Worm (Caenorhabditis elegans): ENCODE measurements around the gene C15C8.8.

Gene C15C8.8

ce11 chrV:12741684-12742083 lies 10.6 kb downstream of the C15C8.8 start, which contains the start of gene hrg-7 (continued):
- TF ChIP-seq mep-1 (tag; optimal IDR thresholded peaks at IDR 0.05) (peak; percentile 10), Y75B8A.6 (GFP tag; IDR thresholded peaks at IDR 0.05) (no peak), nhr-237 (tag; optimal IDR thresholded peaks at IDR 0.05) (no peak), aly-2 (tag; optimal IDR thresholded peaks at IDR 0.05) (no peak), lin-1 (GFP tag; IDR thresholded peaks at IDR 0.05) (no peak), daf-19 (GFP tag; conservative IDR thresholded peaks at IDR 0.05) (no peak), dmd-8 (GFP tag; IDR thresholded peaks at IDR 0.05) (no peak), dmd-6 (GFP tag; IDR thresholded peaks at IDR 0.05) (peak; percentile 39; the same call in 1 of the 2 replicates), ztf-7 (tag; optimal IDR thresholded peaks at IDR 0.05) (peak; percentile 96), hlh-30 (tag; optimal IDR thresholded peaks at IDR 0.05; ENCODE audit: insufficient read depth) (no peak), hlh-11 (tag; optimal IDR thresholded peaks at IDR 0.05) (peak; percentile 51), lir-3 (tag; optimal IDR thresholded peaks at IDR 0.05) (no peak), T26A8.4 (GFP tag; IDR thresholded peaks at IDR 0.05) (no peak), lin-29 (GFP tag; IDR thresholded peaks at IDR 0.05) (no peak), nhr-28 (tag; optimal IDR thresholded peaks at IDR 0.05) (peak; percentile 69), lin-39 (tag; optimal IDR thresholded peaks at IDR 0.05) (no peak), gei-8 (GFP tag; optimal IDR thresholded peaks at IDR 0.05) (no peak), ZK546.5 (tag; optimal IDR thresholded peaks at IDR 0.05) (no peak), ceh-44 (GFP tag; IDR thresholded peaks at IDR 0.05) (no peak), zip-2 (tag; optimal IDR thresholded peaks at IDR 0.05) (no peak), snpc-1.2 (GFP tag; IDR thresholded peaks at IDR 0.05) (no peak), fos-1 (tag; optimal IDR thresholded peaks at IDR 0.05) (no peak), spr-3 (GFP tag; optimal IDR thresholded peaks at IDR 0.05) (no peak), dve-1 (tag; optimal IDR thresholded peaks at IDR 0.05; ENCODE audit: insufficient read depth) (peak; percentile 64), tag-97 (GFP tag; IDR thresholded peaks at IDR 0.05) (no peak), nhr-76 (tag; optimal IDR thresholded peaks at IDR 0.05) (no peak), R02D3.7 (tag; optimal IDR thresholded peaks at IDR 0.05) (no peak), ceh-20 (GFP tag; IDR thresholded peaks at IDR 0.05) (no peak), hif-1 (tag; optimal IDR thresholded peaks at IDR 0.05) (no peak), ceh-28 (tag; optimal IDR thresholded peaks at IDR 0.05) (no peak)

- no peak for TF ChIP-seq nhr-25 (tag; optimal IDR thresholded peaks at IDR 0.05; ENCODE audit: borderline replicate concordance, insufficient read depth)
- TF ChIP-seq tra-1 (GFP tag; IDR thresholded peaks at IDR 0.05), result no peak
- TF ChIP-seq egl-43 (GFP tag; IDR thresholded peaks at IDR 0.05), result no peak
- no peak for TF ChIP-seq ztf-11 (tag; optimal IDR thresholded peaks at IDR 0.05)
- no peak for TF ChIP-seq lin-38 (GFP tag; IDR thresholded peaks at IDR 0.05)
- no peak for TF ChIP-seq nhr-41 (GFP tag; IDR thresholded peaks at IDR 0.05)
- TF ChIP-seq nhr-77 (tag; optimal IDR thresholded peaks at IDR 0.05), result no peak
- no peak for TF ChIP-seq unc-62 (GFP tag; optimal IDR thresholded peaks at IDR 0.05 in 1 of 2)
- TF ChIP-seq unc-62 (tag; optimal IDR thresholded peaks at IDR 0.05), result no peak
- TF ChIP-seq Y105C5A.15 (GFP tag; IDR thresholded peaks at IDR 0.05), result no peak
- no peak for TF ChIP-seq pha-4 (GFP tag; IDR thresholded peaks at IDR 0.05)
- no peak for TF ChIP-seq pha-4 (tag; optimal IDR thresholded peaks at IDR 0.05)
- no peak for TF ChIP-seq mdl-1 (tag; optimal IDR thresholded peaks at IDR 0.05)
- TF ChIP-seq F26F4.8 (GFP tag; conservative IDR thresholded peaks at IDR 0.05), result no peak
- TF ChIP-seq madf-5 (GFP tag; IDR thresholded peaks at IDR 0.05), result no peak
- TF ChIP-seq F44E2.7 (GFP tag; IDR thresholded peaks at IDR 0.05), result no peak
- TF ChIP-seq ctbp-1 (GFP tag; IDR thresholded peaks at IDR 0.05), result no peak
- TF ChIP-seq cey-2 (tag; optimal IDR thresholded peaks at IDR 0.05; ENCODE audit: borderline replicate concordance, insufficient read depth), result no peak
- TF ChIP-seq lin-13 (GFP tag; optimal IDR thresholded peaks at IDR 0.05), result no peak
- no peak for TF ChIP-seq ZK337.2 (GFP tag; IDR thresholded peaks at IDR 0.05)
- no peak for TF ChIP-seq ZK546.5 (tag; optimal IDR thresholded peaks at IDR 0.05)
- no peak for TF ChIP-seq egl-27 (tag; optimal IDR thresholded peaks at IDR 0.05)
- TF ChIP-seq zfp-2 (tag; optimal IDR thresholded peaks at IDR 0.05), result no peak
- TF ChIP-seq set-16 (GFP tag; IDR thresholded peaks at IDR 0.05), result peak; percentile 58; the same call in 1 of the 2 replicates
Observed at ce11 chrV:12736166-12736753, 16.0 kb downstream of the C15C8.8 start, which contains the start of gene cky-1. TSS of gene cky-1 (plus strand) at chrV:12736703.

Data from whole organism, L4 larva.